Worm (Caenorhabditis elegans) whole organism, early embryonic: ENCODE results near the gene T10D4.14.
"Not testable (repeated sequence)": the region's sequence is repeated elsewhere in the genome, so short reads cannot be mapped to it uniquely, and the experiment has no call there.

Experiments used
- B0310.2 ChIP-seq: sonication (generic microtip); optimal IDR thresholded peaks from 2 replicates; lab custom pipeline; 2016; ENCODE audit warnings: mild to moderate bottlenecking, missing genetic modification characterization, missing compliant biosample characterization
- F13C5.2 ChIP-seq: sonication (generic microtip); optimal IDR thresholded peaks from 2 replicates; lab custom pipeline; 2017; ENCODE audit warnings: mild to moderate bottlenecking, missing genetic modification characterization, inconsistent platforms, missing compliant biosample characterization
- aly-1 ChIP-seq: sonication (generic microtip); optimal IDR thresholded peaks from 2 replicates; lab custom pipeline; 2016; ENCODE audit warnings: missing genetic modification characterization, missing compliant biosample characterization
- ama-1 ChIP-seq: fragments of 150-350 bp; optimal IDR thresholded peaks from 2 replicates; lab custom pipeline; 2014
- ceh-13 ChIP-seq: fragments of 200-800 bp; sonication (Bioruptor generic); optimal IDR thresholded peaks from 2 replicates; lab custom pipeline; 2018; ENCODE audit warnings: mild to moderate bottlenecking, missing genetic modification characterization, missing compliant biosample characterization
- ceh-36 ChIP-seq: sonication (generic microtip); optimal IDR thresholded peaks from 2 replicates; lab custom pipeline; 2016; ENCODE audit warnings: missing genetic modification characterization, inconsistent platforms, missing compliant biosample characterization
- ets-7 ChIP-seq: sonication (generic microtip); optimal IDR thresholded peaks from 2 replicates; lab custom pipeline; 2016; ENCODE audit warnings: missing genotype, missing genetic modification characterization, missing compliant biosample characterization
- flt-1 ChIP-seq: fragments of 200-800 bp; sonication (Bioruptor generic); IDR thresholded peaks from 2 replicates; pipeline ENCODE4 v1.3.6; 2022; ENCODE audit warnings: missing genetic modification characterization, missing compliant biosample characterization
- hmbx-1 ChIP-seq: sonication (generic microtip); optimal IDR thresholded peaks from 2 replicates; lab custom pipeline; 2016; ENCODE audit warnings: mild to moderate bottlenecking, missing genetic modification characterization, missing compliant biosample characterization
- hmg-4 ChIP-seq: fragments of 200-800 bp; sonication (Bioruptor generic); optimal IDR thresholded peaks from 2 replicates; lab custom pipeline; 2018; ENCODE audit warnings: mild to moderate bottlenecking, missing genetic modification characterization, missing compliant biosample characterization
- hnd-1 ChIP-seq: sonication (generic microtip); optimal IDR thresholded peaks from 2 replicates; lab custom pipeline; 2016; ENCODE audit warnings: missing genetic modification characterization, missing compliant biosample characterization
- pes-1 ChIP-seq: fragments of 200-800 bp; sonication (Bioruptor generic); IDR thresholded peaks from 2 replicates; pipeline ENCODE4 v1.3.6; 2022; ENCODE audit warnings: missing genetic modification reagents, missing genetic modification characterization, missing compliant biosample characterization
- scrt-1 ChIP-seq: fragments of 200-800 bp; sonication (Bioruptor generic); IDR thresholded peaks from 2 replicates; pipeline ENCODE4 v1.3.6; 2022; ENCODE audit warnings: missing genetic modification characterization, missing compliant biosample characterization
- sea-1 ChIP-seq: fragments of 200-800 bp; sonication (Bioruptor generic); conservative IDR thresholded peaks from 2 replicates; pipeline ENCODE4 v1.3.6; 2022; ENCODE audit warnings: missing genetic modification characterization, missing compliant biosample characterization
- tbx-11 ChIP-seq: fragments of 200-800 bp; sonication (Bioruptor generic); IDR thresholded peaks from 2 replicates; pipeline ENCODE4 v1.3.6; 2022; ENCODE audit warnings: missing genetic modification characterization, missing compliant biosample characterization
- tbx-37 ChIP-seq: fragments of 200-800 bp; sonication (Bioruptor generic); conservative IDR thresholded peaks from 2 replicates; pipeline ENCODE4 v1.3.6; 2022; ENCODE audit warnings: missing genetic modification reagents, missing genetic modification characterization, missing compliant biosample characterization
- tra-4 ChIP-seq: sonication (generic microtip); optimal IDR thresholded peaks from 2 replicates; lab custom pipeline; 2017; ENCODE audit warnings: missing genetic modification characterization, missing compliant biosample characterization

T10D4.14 gene

DNA sequence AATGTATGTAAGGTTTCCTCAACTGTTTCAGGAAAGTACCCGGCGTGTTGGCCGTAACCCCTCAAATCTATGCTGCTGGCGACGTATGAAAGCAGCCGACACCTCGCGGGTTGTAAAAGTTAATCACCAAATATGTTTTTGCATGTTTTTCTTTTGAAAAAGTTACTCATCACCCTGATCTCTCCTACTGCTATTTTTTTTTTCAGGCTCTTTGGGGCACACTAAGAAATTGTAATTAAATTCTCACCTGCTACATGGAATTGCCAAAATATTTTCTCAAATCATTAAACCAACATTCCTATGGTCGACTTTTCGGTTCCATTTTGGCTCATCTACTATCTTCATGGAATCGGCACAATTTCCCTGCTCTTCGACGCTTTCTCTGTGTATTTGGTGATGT, 33.3 kb upstream of the T10D4.14 start, which contains the start of gene sri-78:
Gene sri-78, plus strand, starts transcription at position 301 of the 400 bp plus-strand sequence.
- not testable (repeated sequence) for TF ChIP-seq ets-7 (tag; lab: Kevin White, UChicago); scrt-1 (GFP tag; lab: Robert Waterston, UW); hmbx-1 (tag; lab: Kevin White, UChicago)

DNA sequence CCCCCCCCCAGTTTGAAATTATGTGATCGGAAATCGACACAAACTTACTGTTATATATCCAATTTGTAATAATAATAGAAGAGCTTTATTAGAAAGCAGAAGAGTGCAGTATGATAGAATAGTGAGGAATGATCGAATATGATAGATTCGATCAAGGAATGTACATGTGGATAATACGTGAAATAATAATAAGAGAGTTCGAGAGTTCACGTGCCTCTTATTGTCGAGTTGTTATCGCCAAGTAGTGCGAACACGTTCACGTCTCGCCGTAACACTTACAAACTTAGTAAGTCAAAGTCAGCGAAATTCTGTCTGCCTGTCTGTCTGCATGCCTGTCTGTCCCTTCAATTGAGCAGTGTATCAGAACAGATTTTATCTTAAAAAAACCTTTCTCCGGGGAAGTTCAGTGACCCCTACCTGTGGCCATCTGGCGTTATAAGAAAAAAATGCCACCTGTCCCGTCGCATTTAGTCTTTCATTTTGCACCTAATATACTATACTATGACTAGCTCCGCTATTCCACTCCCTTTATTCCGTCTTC, 31.9 kb upstream of the T10D4.14 start, which contains the start of the genes Y27F2A.6 and Y27F2A.8:
Gene Y27F2A.6, minus strand, starts transcription at position 101 of the 541 bp plus-strand sequence.
Gene Y27F2A.8, plus strand, starts transcription at position 491 of the 541 bp plus-strand sequence.
- not testable (repeated sequence) for TF ChIP-seq tbx-11 (GFP tag; lab: Robert Waterston, UW); tbx-37 (GFP tag; lab: Robert Waterston, UW); ceh-36 (tag; lab: Kevin White, UChicago)

DNA sequence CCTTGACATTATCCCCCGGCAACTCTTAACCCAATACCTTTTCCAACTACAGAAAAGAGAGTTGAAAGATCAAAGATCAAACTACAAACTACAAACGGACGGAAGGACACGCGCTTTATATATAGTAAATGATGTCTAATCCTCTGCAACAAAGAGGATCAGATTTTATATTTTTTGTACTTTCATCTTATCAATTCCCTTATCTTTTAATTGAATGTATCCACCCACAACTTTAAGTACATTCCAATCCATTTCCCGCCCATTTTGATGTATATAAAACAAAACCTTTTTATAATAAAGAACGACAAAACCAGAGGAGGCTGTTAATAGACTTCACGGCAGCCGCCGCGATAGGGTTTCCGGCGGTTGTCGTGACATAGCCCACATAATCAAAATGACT, 26.1 kb upstream of the T10D4.14 start, which contains the start of gene sri-40:
Gene sri-40, plus strand, starts transcription at position 301 of the 400 bp plus-strand sequence.
- TF ChIP-seq scrt-1 (GFP tag; lab: Robert Waterston, UW); hnd-1; hmbx-1 (tag; lab: Kevin White, UChicago): not testable (repeated sequence)

DNA sequence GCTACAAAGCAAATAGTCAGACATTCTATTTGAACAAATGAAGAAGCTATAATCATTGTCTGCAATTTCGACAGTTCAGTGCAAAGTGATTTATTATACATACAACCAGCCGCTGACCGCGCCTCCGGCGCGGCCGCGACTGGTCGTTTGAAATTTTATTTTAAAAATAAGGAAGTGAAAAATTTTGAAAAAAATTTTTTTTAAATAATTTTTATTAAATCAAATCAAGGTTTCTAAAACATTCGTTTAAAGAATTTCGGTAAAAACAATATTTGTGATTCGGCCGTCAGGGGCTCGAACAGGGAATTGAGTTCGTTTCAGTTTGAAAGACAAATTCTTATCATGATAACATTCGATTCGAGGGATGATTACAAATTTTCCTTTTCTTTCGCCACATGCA, 20.7 kb upstream of the T10D4.14 start, which contains the start of gene Y27F2A.10:
Gene Y27F2A.10, minus strand, starts transcription at position 101 of the 400 bp plus-strand sequence.
- TF ChIP-seq hnd-1 (no peak), aly-1 (no peak), ceh-36 (tag; lab: Kevin White, UChicago) (no peak), scrt-1 (GFP tag; lab: Robert Waterston, UW) (no peak), ama-1 (no peak)

DNA sequence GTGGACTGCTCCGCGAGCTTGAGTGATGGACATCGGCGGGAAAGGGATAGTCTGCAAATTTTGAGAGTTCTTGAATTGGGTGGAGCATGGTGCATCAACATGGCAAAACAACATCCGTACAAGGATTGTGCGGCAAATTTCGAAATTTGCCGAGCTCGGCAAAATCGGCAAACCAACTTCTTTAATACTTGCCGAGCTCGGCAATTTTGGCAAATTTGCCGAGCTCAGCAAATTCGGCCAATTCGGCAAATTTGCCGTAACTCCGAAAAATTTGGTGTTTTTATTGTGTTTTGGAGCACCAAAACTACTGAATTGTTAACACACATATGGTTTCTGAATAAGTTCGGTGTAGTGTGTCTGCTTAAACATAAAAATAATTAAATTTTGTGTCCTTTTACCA, 18.6 kb upstream of the T10D4.14 start, which contains the start of gene fbxc-55:
Gene fbxc-55, minus strand, starts transcription at position 101 of the 400 bp plus-strand sequence.
- TF ChIP-seq tbx-37 (GFP tag; lab: Robert Waterston, UW), result no peak
- TF ChIP-seq hnd-1, result no peak
- no peak for TF ChIP-seq pes-1
- TF ChIP-seq hmbx-1 (tag; lab: Kevin White, UChicago), result no peak
- no peak for TF ChIP-seq aly-1
- TF ChIP-seq ets-7 (tag; lab: Kevin White, UChicago), result no peak
- TF ChIP-seq B0310.2 (tag; lab: Kevin White, UChicago), result no peak
- no peak for TF ChIP-seq tra-4 (tag; lab: Kevin White, UChicago)
- no peak for TF ChIP-seq flt-1 (GFP tag; lab: Robert Waterston, UW)
- no peak for TF ChIP-seq ceh-13 (GFP tag; lab: Kevin White, UChicago)
- TF ChIP-seq sea-1 (GFP tag; lab: Robert Waterston, UW), result no peak
- TF ChIP-seq tbx-11 (GFP tag; lab: Robert Waterston, UW), result no peak
- TF ChIP-seq scrt-1 (GFP tag; lab: Robert Waterston, UW), result no peak
- no peak for TF ChIP-seq hmg-4

DNA sequence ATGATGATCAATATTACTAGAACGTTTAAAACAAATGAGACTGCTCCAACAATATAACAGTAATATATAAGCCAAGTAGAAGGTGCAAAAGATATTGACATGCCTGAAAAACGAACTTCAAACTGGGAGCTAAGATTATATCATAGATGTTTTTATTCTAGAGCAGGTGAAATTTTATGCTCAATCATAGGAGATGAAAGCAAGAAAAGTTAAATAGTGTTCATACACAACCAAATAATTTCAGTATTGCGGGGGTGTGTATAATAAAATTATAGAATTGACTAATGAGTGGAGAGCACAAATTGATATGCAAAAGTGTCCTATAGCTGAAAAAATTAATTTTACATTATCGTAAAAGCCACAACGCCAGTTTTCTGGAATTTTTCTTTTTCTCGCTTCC, 7.5 kb upstream of the T10D4.14 start, which contains the start of gene sri-34:
Gene sri-34, minus strand, starts transcription at position 101 of the 400 bp plus-strand sequence.
- TF ChIP-seq scrt-1 (GFP tag; lab: Robert Waterston, UW) (no peak), B0310.2 (tag; lab: Kevin White, UChicago) (no peak), ets-7 (tag; lab: Kevin White, UChicago) (no peak), flt-1 (GFP tag; lab: Robert Waterston, UW) (no peak), ceh-13 (GFP tag; lab: Kevin White, UChicago) (no peak), tra-4 (tag; lab: Kevin White, UChicago) (no peak), ama-1 (no peak), hmbx-1 (tag; lab: Kevin White, UChicago) (no peak), hmg-4 (no peak), sea-1 (GFP tag; lab: Robert Waterston, UW) (no peak), F13C5.2 (no peak), tbx-11 (GFP tag; lab: Robert Waterston, UW) (no peak), hnd-1 (no peak), ceh-36 (tag; lab: Kevin White, UChicago) (no peak), pes-1 (no peak)

DNA sequence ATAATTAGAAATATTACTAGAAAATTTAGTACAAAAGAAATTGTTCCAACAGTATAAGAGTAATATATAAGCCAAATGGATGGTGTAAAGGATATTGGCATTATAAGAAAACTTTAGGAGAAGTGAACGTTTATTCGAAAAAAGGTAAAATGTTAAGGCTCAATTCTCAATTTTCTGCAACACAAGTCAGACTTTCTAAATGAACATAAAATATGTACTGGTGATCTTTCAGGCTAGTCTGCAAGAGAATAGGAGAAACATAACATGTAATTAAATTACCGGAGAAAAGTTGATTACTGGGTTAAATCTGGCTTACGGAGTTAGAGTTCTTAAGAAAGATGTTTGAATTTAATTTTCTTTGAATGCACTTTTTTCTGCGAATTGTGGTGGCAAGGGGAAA, 5.2 kb upstream of the T10D4.14 start, which contains the start of gene sri-33:
Gene sri-33, minus strand, starts transcription at position 101 of the 400 bp plus-strand sequence.
- TF ChIP-seq tbx-11 (GFP tag; lab: Robert Waterston, UW) (no peak), B0310.2 (tag; lab: Kevin White, UChicago) (no peak), ama-1 (no peak), flt-1 (GFP tag; lab: Robert Waterston, UW) (no peak), ceh-13 (GFP tag; lab: Kevin White, UChicago) (no peak), aly-1 (no peak), ceh-36 (tag; lab: Kevin White, UChicago) (no peak), scrt-1 (GFP tag; lab: Robert Waterston, UW) (no peak), pes-1 (no peak), hmbx-1 (tag; lab: Kevin White, UChicago) (no peak), hmg-4 (no peak), F13C5.2 (no peak), sea-1 (GFP tag; lab: Robert Waterston, UW) (no peak), hnd-1 (no peak), tbx-37 (GFP tag; lab: Robert Waterston, UW) (no peak), ets-7 (tag; lab: Kevin White, UChicago) (no peak)

DNA sequence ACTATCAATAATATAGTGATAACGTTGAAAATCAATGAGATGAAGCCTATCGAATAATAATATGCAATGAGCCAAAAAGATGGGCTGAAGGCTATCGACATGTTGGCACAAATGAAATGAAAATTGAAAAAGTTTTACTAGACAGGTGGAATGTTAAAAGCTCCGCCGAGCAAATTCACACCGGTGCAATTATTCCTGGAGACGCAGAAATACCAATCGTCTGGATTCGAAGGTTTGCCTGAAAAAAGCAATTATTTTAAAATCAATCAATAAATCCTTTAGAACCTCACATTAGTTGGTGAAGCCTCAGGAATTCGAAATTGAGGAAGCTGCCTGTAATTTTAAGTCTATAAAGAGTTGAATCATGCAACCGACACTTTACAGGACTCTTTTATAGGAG, 2.9 kb upstream of the T10D4.14 start, which contains the start of gene sri-32:
Gene sri-32, minus strand, starts transcription at position 101 of the 400 bp plus-strand sequence.
- TF ChIP-seq B0310.2 (tag; lab: Kevin White, UChicago), result no peak
- no peak for TF ChIP-seq ets-7 (tag; lab: Kevin White, UChicago)
- TF ChIP-seq flt-1 (GFP tag; lab: Robert Waterston, UW), result no peak
- TF ChIP-seq ceh-13 (GFP tag; lab: Kevin White, UChicago), result no peak
- no peak for TF ChIP-seq hmg-4
- TF ChIP-seq hmbx-1 (tag; lab: Kevin White, UChicago), result no peak
- TF ChIP-seq hnd-1, result no peak
